Fruit fly (Drosophila melanogaster) whole organism, embryonic: ENCODE results near the gene CG31287.

Source experiments
- CG11723 ChIP-seq: fragments of 200-800 bp; sonication (Bioruptor generic); optimal IDR thresholded peaks from 2 replicates; lab custom pipeline; 2017; ENCODE audit warnings: missing biosample characterization, mild to moderate bottlenecking, missing genetic modification characterization
- CG15269 ChIP-seq: fragments of 200-800 bp; sonication (Bioruptor generic); optimal IDR thresholded peaks from 2 replicates; lab custom pipeline; 2018; ENCODE audit warnings: missing biosample characterization, mild to moderate bottlenecking, missing genetic modification characterization, moderate library complexity
- CG1602 ChIP-seq: fragments of 200-800 bp; sonication (Bioruptor generic); optimal IDR thresholded peaks from 3 replicates; lab custom pipeline; 2016; ENCODE audit warnings: missing biosample characterization, missing genetic modification characterization
- CG1647 ChIP-seq: fragments of 200-800 bp; sonication (Bioruptor generic); optimal IDR thresholded peaks from 3 replicates; lab custom pipeline; 2016; ENCODE audit warnings: missing biosample characterization, missing genetic modification characterization
- CG18619 ChIP-seq: fragments of 200-800 bp; sonication (Bioruptor generic); optimal IDR thresholded peaks from 3 replicates; lab custom pipeline; 2017; ENCODE audit warnings: missing biosample characterization, mild to moderate bottlenecking, missing genetic modification characterization
- CG2202 ChIP-seq: fragments of 200-800 bp; sonication (Bioruptor generic); optimal IDR thresholded peaks from 2 replicates; lab custom pipeline; 2018; ENCODE audit warnings: missing biosample characterization, mild to moderate bottlenecking, missing genetic modification characterization
- CG30403 ChIP-seq: fragments of 200-800 bp; sonication (Bioruptor generic); optimal IDR thresholded peaks from 3 replicates; lab custom pipeline; 2016; ENCODE audit warnings: missing biosample characterization, missing genetic modification characterization
- CG32532 ChIP-seq: fragments of 200-800 bp; sonication (Bioruptor generic); IDR thresholded peaks from 2 replicates; pipeline ENCODE4 v1.3.6; 2022; ENCODE audit warnings: missing biosample characterization, missing genetic modification characterization
- CG33557 ChIP-seq: fragments of 200-800 bp; sonication (Bioruptor generic); optimal IDR thresholded peaks from 2 replicates; lab custom pipeline; 2019; ENCODE audit warnings: missing biosample characterization, mild to moderate bottlenecking, missing genetic modification characterization, moderate library complexity
- CG3847 ChIP-seq: fragments of 200-800 bp; sonication (Bioruptor generic); IDR thresholded peaks from 2 replicates; pipeline ENCODE4 v1.3.6; 2022; ENCODE audit warnings: missing biosample characterization, missing genetic modification characterization
- CG3995 ChIP-seq: fragments of 200-800 bp; sonication (Bioruptor generic); optimal IDR thresholded peaks from 3 replicates; lab custom pipeline; 2016; ENCODE audit warnings: missing biosample characterization, missing genetic modification characterization
- CG5180 ChIP-seq: fragments of 200-800 bp; sonication (Bioruptor generic); optimal IDR thresholded peaks from 3 replicates; lab custom pipeline; 2017; ENCODE audit warnings: missing biosample characterization, missing genetic modification characterization, mild to moderate bottlenecking, moderate library complexity, missing genetic modification reagents
- CG6765 ChIP-seq: fragments of 200-800 bp; sonication (Bioruptor generic); optimal IDR thresholded peaks from 3 replicates; lab custom pipeline; 2017; ENCODE audit warnings: missing biosample characterization, mild to moderate bottlenecking, missing genetic modification characterization
- CG9817 ChIP-seq: fragments of 200-800 bp; sonication (Bioruptor generic); optimal IDR thresholded peaks from 2 replicates; lab custom pipeline; 2018; ENCODE audit warnings: missing biosample characterization, mild to moderate bottlenecking, missing genetic modification characterization, moderate library complexity
- Camta ChIP-seq: fragments of 200-800 bp; sonication (Bioruptor generic); optimal IDR thresholded peaks from 2 replicates; lab custom pipeline; 2016; ENCODE audit warnings: missing biosample characterization, missing genetic modification characterization
- Dbx ChIP-seq: fragments of 200-800 bp; sonication (Bioruptor generic); IDR thresholded peaks from 3 replicates; pipeline ENCODE4 v1.3.6; 2022; ENCODE audit warnings: missing biosample characterization, missing genetic modification characterization
- E2f1 ChIP-seq: fragments of 200-800 bp; sonication (Bioruptor generic); IDR thresholded peaks from 2 replicates; pipeline ENCODE4 v1.3.6; 2022; ENCODE audit warnings: missing biosample characterization, missing genetic modification characterization
- E2f2 ChIP-seq: fragments of 200-800 bp; sonication (Bioruptor generic); IDR thresholded peaks from 2 replicates; pipeline ENCODE4 v1.3.6; 2022; ENCODE audit warnings: missing biosample characterization, missing genetic modification characterization
- Ets65A ChIP-seq: fragments of 200-800 bp; sonication (Bioruptor generic); peaks from one replicate; lab custom pipeline; 2016; ENCODE audit warnings: missing biosample characterization, missing genetic modification characterization
- HLH3B ChIP-seq: fragments of 200-800 bp; sonication (Bioruptor generic); IDR thresholded peaks from 2 replicates; pipeline ENCODE4 v1.3.6; 2022; ENCODE audit warnings: missing biosample characterization, missing genetic modification characterization
- Hsf ChIP-seq: fragments of 200-800 bp; sonication (Bioruptor generic); optimal IDR thresholded peaks from 3 replicates; lab custom pipeline; 2016; ENCODE audit warnings: missing biosample characterization, missing genetic modification characterization
- Lpt ChIP-seq: fragments of >200 bp; optimal IDR thresholded peaks from 2 replicates; lab custom pipeline; 2018; ENCODE audit warnings: missing biosample characterization, missing genetic modification characterization
- Med ChIP-seq: fragments of 200-800 bp; sonication (Bioruptor generic); peaks from one replicate; lab custom pipeline; 2016; ENCODE audit warnings: missing biosample characterization, missing genetic modification characterization, mild to moderate bottlenecking, inconsistent platforms, moderate library complexity
- NK7.1 ChIP-seq: fragments of 200-800 bp; sonication (Bioruptor generic); optimal IDR thresholded peaks from 3 replicates; lab custom pipeline; 2016; ENCODE audit warnings: missing biosample characterization, missing genetic modification characterization
- NfI ChIP-seq: fragments of 200-800 bp; sonication (Bioruptor generic); optimal IDR thresholded peaks from 3 replicates; lab custom pipeline; 2018; ENCODE audit warnings: missing biosample characterization, mild to moderate bottlenecking, missing genetic modification characterization, moderate library complexity
- Rx ChIP-seq: fragments of 200-800 bp; sonication (Bioruptor generic); IDR thresholded peaks from 2 replicates; pipeline ENCODE4 v1.3.6; 2022; ENCODE audit warnings: missing biosample characterization, missing genetic modification characterization
- TFAM ChIP-seq: fragments of 200-800 bp; sonication (Bioruptor generic); optimal IDR thresholded peaks from 2 replicates; lab custom pipeline; 2017; ENCODE audit warnings: missing biosample characterization, missing genetic modification characterization, inconsistent platforms
- ash1 ChIP-seq: fragments of 200-800 bp; sonication (Bioruptor generic); optimal IDR thresholded peaks from 2 replicates; lab custom pipeline; 2018; ENCODE audit warnings: missing biosample characterization, mild to moderate bottlenecking, missing genetic modification characterization
- br ChIP-seq: fragments of >200 bp; optimal IDR thresholded peaks from 2 replicates; lab custom pipeline; 2017
- caup ChIP-seq: fragments of 200-800 bp; sonication (Bioruptor generic); optimal IDR thresholded peaks from 3 replicates; lab custom pipeline; 2017; ENCODE audit warnings: missing biosample characterization, mild to moderate bottlenecking, missing genetic modification characterization, moderate library complexity; ENCODE audit not compliant: severe bottlenecking
- cg ChIP-seq: fragments of 200-800 bp; sonication (Bioruptor generic); optimal IDR thresholded peaks from 3 replicates; lab custom pipeline; 2019; ENCODE audit warnings: missing biosample characterization, mild to moderate bottlenecking, missing genetic modification characterization, moderate library complexity
- chinmo ChIP-seq: fragments of 200-800 bp; sonication (Bioruptor generic); IDR thresholded peaks from 4 replicates; pipeline ENCODE4 v1.3.6; 2022; ENCODE audit warnings: missing biosample characterization, missing genetic modification characterization; ENCODE audit not compliant: partially characterized antibody
- crol ChIP-seq: fragments of 200-800 bp; sonication (Bioruptor generic); IDR thresholded peaks from 2 replicates; pipeline ENCODE4 v1.3.6; 2022; ENCODE audit warnings: missing biosample characterization, missing genetic modification characterization
- dysf ChIP-seq: fragments of 200-800 bp; sonication (Bioruptor generic); IDR thresholded peaks from 3 replicates; pipeline ENCODE4 v1.3.6; 2022; ENCODE audit warnings: missing biosample characterization, missing genetic modification characterization
- ewg ChIP-seq: fragments of 200-800 bp; sonication (Bioruptor generic); optimal IDR thresholded peaks from 3 replicates; lab custom pipeline; 2017; ENCODE audit warnings: mild to moderate bottlenecking, missing biosample characterization, missing genetic modification reagents, missing genetic modification characterization
- fu2 ChIP-seq: fragments of 200-800 bp; sonication (Bioruptor generic); optimal IDR thresholded peaks from 2 replicates; lab custom pipeline; 2016; ENCODE audit warnings: missing biosample characterization, missing genetic modification characterization
- kah ChIP-seq: fragments of 200-800 bp; sonication (Bioruptor generic); optimal IDR thresholded peaks from 2 replicates; lab custom pipeline; 2018; ENCODE audit warnings: missing biosample characterization, mild to moderate bottlenecking, missing genetic modification characterization
- nom ChIP-seq: fragments of 200-800 bp; sonication (Bioruptor generic); optimal IDR thresholded peaks from 2 replicates; lab custom pipeline; 2017; ENCODE audit warnings: missing biosample characterization, missing genetic modification characterization, mild to moderate bottlenecking, moderate library complexity, missing genetic modification reagents
- pan ChIP-seq, 4 experiments: fragments of >200 bp in 3 of 4; fragments of 200-800 bp in 1 of 4; sonication (Bioruptor generic) in 1 of 4; optimal IDR thresholded peaks in 3 of 4; IDR thresholded peaks in 1 of 4; 2 replicates each; pipeline versions ENCODE4 v1.3.6 to Lab custom; 2017 to 2022; ENCODE audit warnings: missing biosample characterization in 2 of 4, missing genetic modification characterization in 2 of 4, mixed read lengths in 1 of 4
- pb ChIP-seq: fragments of 200-800 bp; sonication (Bioruptor generic); optimal IDR thresholded peaks from 3 replicates; lab custom pipeline; 2016; ENCODE audit warnings: missing biosample characterization, missing genetic modification characterization
- phol ChIP-seq: fragments of 200-800 bp; sonication (Bioruptor generic); optimal IDR thresholded peaks from 3 replicates; lab custom pipeline; 2018; ENCODE audit warnings: missing biosample characterization, mild to moderate bottlenecking, missing genetic modification characterization, moderate library complexity
- pros ChIP-seq: fragments of 200-800 bp; sonication (Bioruptor generic); optimal IDR thresholded peaks from 3 replicates; lab custom pipeline; 2019; ENCODE audit warnings: missing biosample characterization, mild to moderate bottlenecking, missing genetic modification characterization, moderate library complexity
- ranshi ChIP-seq: fragments of 200-800 bp; sonication (Bioruptor generic); IDR thresholded peaks from 2 replicates; pipeline ENCODE4 v1.3.6; 2022; ENCODE audit warnings: missing biosample characterization, missing genetic modification characterization
- seq ChIP-seq: fragments of 200-800 bp; sonication (Bioruptor generic); IDR thresholded peaks from 2 replicates; pipeline ENCODE4 v1.3.6; 2022; ENCODE audit warnings: missing biosample characterization, missing genetic modification characterization
- slbo ChIP-seq: fragments of 200-800 bp; sonication (Bioruptor generic); IDR thresholded peaks from 2 replicates; pipeline ENCODE4 v1.3.6; 2022; ENCODE audit warnings: missing biosample characterization, missing genetic modification characterization
- sug ChIP-seq: fragments of 200-800 bp; optimal IDR thresholded peaks from 2 replicates; lab custom pipeline; 2019; ENCODE audit warnings: missing biosample characterization, mild to moderate bottlenecking, missing genetic modification characterization, moderate library complexity
- ttk ChIP-seq: fragments of 200-800 bp; sonication (Bioruptor generic); IDR thresholded peaks from 2 replicates; pipeline ENCODE4 v2.1.2; 2022; ENCODE audit warnings: missing biosample characterization, missing genetic modification characterization
- unc-4 ChIP-seq: fragments of 200-800 bp; sonication (Bioruptor generic); IDR thresholded peaks from 2 replicates; pipeline ENCODE4 v1.3.6; 2022; ENCODE audit warnings: missing biosample characterization, missing genetic modification characterization; ENCODE audit not compliant: partially characterized antibody

Gene CG31287

DNA sequence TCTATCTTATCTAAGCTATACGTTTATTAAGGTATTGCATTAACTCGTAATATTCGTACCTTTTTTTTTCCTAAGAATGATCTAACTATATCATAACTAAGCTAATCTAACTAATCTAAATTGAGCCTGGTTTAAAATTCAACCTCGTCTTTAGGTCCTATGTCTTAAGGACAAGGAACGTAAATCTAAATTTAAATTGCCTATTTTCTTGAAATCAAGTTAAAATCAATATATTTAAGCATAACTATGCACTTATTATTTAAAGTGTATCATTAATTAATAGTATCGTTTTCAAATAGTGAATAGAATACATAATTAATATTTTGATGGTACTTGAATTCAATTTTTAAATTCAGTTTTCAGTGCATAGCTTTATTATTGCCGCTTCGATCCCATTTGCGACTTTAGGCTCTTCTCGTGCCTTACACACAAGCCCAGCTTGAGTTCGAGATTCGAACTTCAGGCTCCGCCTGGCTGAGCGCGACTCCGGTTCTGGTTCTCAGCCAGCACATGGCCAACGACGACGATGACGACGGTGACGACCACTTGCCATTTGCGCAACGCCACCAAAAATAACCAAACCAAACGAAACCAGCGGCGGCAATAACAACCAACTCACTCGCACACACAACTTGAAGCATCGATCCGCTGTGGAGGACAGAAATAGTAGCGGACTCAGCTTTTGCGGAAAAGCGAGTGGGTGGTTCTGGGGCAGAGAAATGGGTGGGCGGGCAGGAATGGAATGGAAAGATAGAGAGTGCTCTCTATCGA, 7.8 kb downstream of the CG31287 start (continued):
- TF ChIP-seq cg (GFP tag; lab: Kevin White, UChicago) (peak; percentile 1), CG9817 (no peak), nom (peak; percentile 42), slbo (peak; percentile 33; the same call in 1 of the 2 replicates), chinmo (GFP tag; lab: Robert Waterston, UW) (peak; percentile 65; the same call in 1 of the 4 replicates), CG3847 (GFP tag; lab: Robert Waterston, UW) (0 out of 2 replicates have a peak, but pooled peaks have one; percentile 24), CG1647 (no peak), dysf (0 out of 3 replicates have a peak, but pooled peaks have one; percentile 15), pan (optimal IDR thresholded peaks at IDR 0.05; lab: Kevin White, UChicago) (no peak), pan (GFP tag; optimal IDR thresholded peaks at IDR 0.05 in 1 of 2, IDR thresholded peaks at IDR 0.05 in 1 of 2) (peak in 1 of 2 experiments; percentile 17), fu2 (GFP tag; lab: Kevin White, UChicago) (no peak), caup (GFP tag; lab: Kevin White, UChicago) (no peak), unc-4 (GFP tag; lab: Robert Waterston, UW) (no peak), TFAM (GFP tag; lab: Kevin White, UChicago) (no peak), crol (0 out of 2 replicates have a peak, but pooled peaks have one; percentile 7), E2f2 (peak; percentile 13; the same call in 1 of the 2 replicates), CG32532 (peak; percentile 32; the same call in 1 of the 2 replicates), pb (GFP tag; lab: Kevin White, UChicago) (no peak), CG5180 (GFP tag; lab: Kevin White, UChicago) (peak; percentile 61), br (lab: Kevin White, UChicago) (no peak), CG11723 (GFP tag; lab: Kevin White, UChicago) (no peak), NK7.1 (GFP tag; lab: Kevin White, UChicago) (no peak), CG2202 (no peak), Rx (GFP tag; lab: Robert Waterston, UW) (0 out of 2 replicates have a peak, but pooled peaks have one; percentile 17), kah (GFP tag; lab: Kevin White, UChicago) (peak; percentile 46), CG15269 (tag; lab: Kevin White, UChicago) (peak; percentile 18), ewg (GFP tag; lab: Kevin White, UChicago) (peak; percentile 6), CG1602 (no peak), HLH3B (GFP tag; lab: Robert Waterston, UW) (no peak), ash1 (GFP tag; lab: Kevin White, UChicago) (peak; percentile 7), Camta (GFP tag; lab: Kevin White, UChicago) (no peak), pros (no peak), Hsf (GFP tag; lab: Kevin White, UChicago) (no peak), CG33557 (GFP tag; lab: Kevin White, UChicago) (no peak), seq (0 out of 2 replicates have a peak, but pooled peaks have one; percentile 25), phol (tag; lab: Kevin White, UChicago) (no peak), Lpt (GFP tag; lab: Kevin White, UChicago) (no peak), ranshi (GFP tag; lab: Robert Waterston, UW) (0 out of 2 replicates have a peak, but pooled peaks have one; percentile 20), Dbx (GFP tag; lab: Robert Waterston, UW) (0 out of 3 replicates have a peak, but pooled peaks have one; percentile 12), CG30403 (GFP tag; lab: Kevin White, UChicago) (no peak), Ets65A (no peak), E2f1 (GFP tag; lab: Robert Waterston, UW) (no peak), ttk (GFP tag; lab: Robert Waterston, UW) (no peak), CG18619 (GFP tag; lab: Kevin White, UChicago) (no peak), CG6765 (no peak), NfI (peak; percentile 36), CG3995 (GFP tag; lab: Kevin White, UChicago) (no peak), sug (no peak), Med (GFP tag; lab: Kevin White, UChicago) (peak; percentile 59)
